Worm (Caenorhabditis elegans) whole organism, late embryonic: ENCODE data around the gene Y22D7AL.11.

Experiments used
- ahr-1 ChIP-seq: sonication (generic microtip); optimal IDR thresholded peaks from 2 replicates; lab custom pipeline; 2016; ENCODE audit warnings: missing genetic modification characterization, missing compliant biosample characterization
- ama-1 ChIP-seq: fragments of 150-350 bp; optimal IDR thresholded peaks from 2 replicates; lab custom pipeline; 2014
- ceh-14 ChIP-seq: sonication (generic microtip); optimal IDR thresholded peaks from 2 replicates; lab custom pipeline; 2016; ENCODE audit warnings: missing genotype, missing genetic modification characterization, missing compliant biosample characterization
- ceh-19 ChIP-seq: fragments of 200-800 bp; sonication (Bioruptor generic); optimal IDR thresholded peaks from 2 replicates; lab custom pipeline; 2018; ENCODE audit warnings: mild to moderate bottlenecking, missing genetic modification characterization, missing compliant biosample characterization
- ceh-30 ChIP-seq: fragments of 150-350 bp; optimal IDR thresholded peaks from 2 replicates; lab custom pipeline; 2014; ENCODE audit warnings: missing biosample characterization, missing genetic modification characterization
- ets-4 ChIP-seq: sonication (generic microtip); optimal IDR thresholded peaks from 2 replicates; lab custom pipeline; 2016; ENCODE audit warnings: missing genetic modification characterization, missing compliant biosample characterization
- fkh-10 ChIP-seq: fragments of 150-350 bp; optimal IDR thresholded peaks from 2 replicates; lab custom pipeline; 2014; ENCODE audit warnings: missing biosample characterization, missing genetic modification reagents, missing genetic modification characterization
- gmeb-2 ChIP-seq: sonication (generic microtip); optimal IDR thresholded peaks from 2 replicates; lab custom pipeline; 2016; ENCODE audit warnings: missing genetic modification characterization, inconsistent platforms, missing compliant biosample characterization
- hlh-30 ChIP-seq: sonication (generic microtip); optimal IDR thresholded peaks from 2 replicates; lab custom pipeline; 2017; ENCODE audit warnings: antibody characterized with exemption, missing genetic modification characterization, missing compliant biosample characterization; ENCODE audit not compliant: insufficient read depth
- hlh-8 ChIP-seq: sonication (generic microtip); optimal IDR thresholded peaks from 2 replicates; lab custom pipeline; 2016; ENCODE audit warnings: missing genotype, missing genetic modification characterization, missing compliant biosample characterization
- pha-4 ChIP-seq: fragments of 150-350 bp; optimal IDR thresholded peaks from 2 replicates; lab custom pipeline; 2018; ENCODE audit warnings: missing biosample characterization, missing genetic modification reagents, missing genetic modification characterization
- zip-5 ChIP-seq: sonication (generic microtip); optimal IDR thresholded peaks from 2 replicates; lab custom pipeline; 2016; ENCODE audit warnings: missing genetic modification characterization, missing compliant biosample characterization

ce11 chrIII:1641163-1641562 lies 7.0 kb upstream of the Y22D7AL.11 start, which contains the start of gene Y22D7AL.3:
- no peak for TF ChIP-seq ceh-19 (GFP tag; lab: Kevin White, UChicago)
- no peak for TF ChIP-seq hlh-8 (tag; lab: Kevin White, UChicago)
- TF ChIP-seq ama-1, result no peak
- no peak for TF ChIP-seq ceh-14
- no peak for TF ChIP-seq ceh-30 (tag; lab: Kevin White, UChicago)
- TF ChIP-seq ahr-1 (tag; lab: Kevin White, UChicago), result no peak
- TF ChIP-seq pha-4 (tag; lab: Kevin White, UChicago), result no peak
- no peak for TF ChIP-seq zip-5 (tag; lab: Kevin White, UChicago)
- TF ChIP-seq ets-4 (tag; lab: Kevin White, UChicago), result no peak
- no peak for TF ChIP-seq gmeb-2
- no peak for TF ChIP-seq fkh-10 (GFP tag; lab: Kevin White, UChicago)
- TF ChIP-seq hlh-30 (tag; lab: Kevin White, UChicago), result no peak
